Fruit fly (Drosophila melanogaster) whole organism, prepupa: ENCODE data around the gene CG13046.

Source experiments
- CG11902 ChIP-seq: fragments of 200-800 bp; sonication (Bioruptor generic); optimal IDR thresholded peaks from 3 replicates; lab custom pipeline; 2016; ENCODE audit warnings: missing biosample characterization, missing genetic modification characterization
- CG31627 ChIP-seq: fragments of 200-800 bp; sonication (Bioruptor generic); optimal IDR thresholded peaks from 3 replicates; lab custom pipeline; 2016; ENCODE audit warnings: missing biosample characterization, missing genetic modification characterization
- CG32006 ChIP-seq: fragments of 200-800 bp; sonication (Bioruptor generic); optimal IDR thresholded peaks from 3 replicates; lab custom pipeline; 2017; ENCODE audit warnings: missing biosample characterization, mild to moderate bottlenecking, missing genetic modification characterization
- CG8119 ChIP-seq: fragments of 200-800 bp; sonication (Bioruptor generic); IDR thresholded peaks from 3 replicates; pipeline ENCODE4 v1.3.6; 2022; ENCODE audit warnings: missing biosample characterization, missing genetic modification characterization
- CG8632 ChIP-seq: fragments of 200-800 bp; sonication (Bioruptor generic); optimal IDR thresholded peaks from 3 replicates; lab custom pipeline; 2016; ENCODE audit warnings: missing biosample characterization, missing genetic modification characterization
- Eip78C ChIP-seq: fragments of 200-800 bp; sonication (Bioruptor generic); peaks from one replicate; lab custom pipeline; 2016; ENCODE audit warnings: missing biosample characterization, missing genetic modification characterization
- Hr38 ChIP-seq: sonication (Bioruptor generic); optimal IDR thresholded peaks from 2 replicates; lab custom pipeline; 2016; ENCODE audit warnings: missing biosample characterization, missing genetic modification characterization
- acj6 ChIP-seq: fragments of 200-800 bp; sonication (Bioruptor generic); optimal IDR thresholded peaks from 3 replicates; lab custom pipeline; 2016; ENCODE audit warnings: missing biosample characterization, missing genetic modification characterization
- lz ChIP-seq: fragments of 200-800 bp; sonication (Bioruptor generic); optimal IDR thresholded peaks from 3 replicates; lab custom pipeline; 2016; ENCODE audit warnings: missing biosample characterization, missing genetic modification characterization

dm6 chr3L:16333013-16333412 lies 44.8 kb upstream of the CG13046 start, which contains the start of gene CG13056:
- TF ChIP-seq CG8119 (GFP tag; lab: Robert Waterston, UW) (no peak), CG11902 (no peak), CG8632 (GFP tag; lab: Kevin White, UChicago) (no peak), CG31627 (GFP tag; lab: Kevin White, UChicago) (no peak), lz (GFP tag; lab: Kevin White, UChicago) (no peak), Eip78C (GFP tag; lab: Kevin White, UChicago) (no peak), acj6 (GFP tag; lab: Kevin White, UChicago) (no peak), Hr38 (no peak), CG32006 (GFP tag; lab: Kevin White, UChicago) (no peak)
